Worm (Caenorhabditis elegans): ENCODE measurements around the gene str-249.

- TF ChIP-seq unc-62 (GFP tag; optimal IDR thresholded peaks at IDR 0.05) (no peak), pha-4 (tag; optimal IDR thresholded peaks at IDR 0.05) (no peak)
Observed at ce11 chrIV:7188528-7189422, 2.1 kb upstream of the str-249 start, which contains the start of gene srlf-7.

Measured in whole organism, mixed stage, embryonic.